Fruit fly (Drosophila melanogaster) ovary, adult (tissue): ENCODE results near the gene Dif.

Source experiments
- CG17801 ChIP-seq: fragments of 200-800 bp; optimal IDR thresholded peaks from 2 replicates; lab custom pipeline; 2019; ENCODE audit warnings: missing biosample characterization, mild to moderate bottlenecking, missing genetic modification characterization, moderate library complexity; ENCODE audit not compliant: partially characterized antibody

The Dif gene

DNA sequence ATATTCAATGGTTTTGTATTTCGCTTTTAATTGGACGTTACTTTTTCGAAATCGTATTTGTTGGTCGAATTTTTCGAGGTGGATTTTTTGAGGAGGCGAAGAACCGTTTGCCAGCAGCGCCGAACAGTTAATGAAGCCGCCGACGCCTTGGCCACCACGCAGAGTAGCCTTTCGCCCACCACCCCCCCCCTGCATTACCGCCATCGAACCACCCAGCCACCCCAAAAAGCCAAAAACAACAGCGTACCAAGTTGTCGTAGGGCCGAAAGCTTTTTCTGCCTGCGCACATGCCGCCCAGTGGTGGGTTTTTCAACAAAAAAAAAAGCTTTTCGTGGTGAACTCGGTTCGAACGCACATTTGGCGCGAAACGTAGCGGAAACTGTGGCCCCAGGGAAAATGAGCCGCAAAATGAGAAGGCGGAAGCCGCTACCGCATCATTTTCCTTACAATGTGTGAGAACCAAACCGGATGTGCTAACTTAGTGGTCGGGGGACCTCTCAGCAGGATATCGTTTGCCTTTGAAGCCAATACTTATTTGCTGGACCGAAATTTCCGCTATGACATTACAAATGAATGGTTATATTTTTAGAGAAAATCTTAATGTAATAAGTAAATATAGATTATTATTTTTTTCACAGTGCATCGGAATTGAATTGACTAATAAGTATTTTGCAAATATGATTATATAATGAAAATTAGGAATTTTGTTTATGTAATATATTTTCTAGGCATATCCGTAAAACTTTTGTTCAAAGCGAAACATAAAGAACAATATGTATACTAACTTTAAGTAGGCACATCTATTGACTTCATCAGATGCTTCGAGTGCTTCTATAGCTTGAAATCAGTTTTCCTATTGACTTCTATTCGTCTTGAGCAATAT lies at the start of gene Dif, which contains the start of gene CG5043:
TSS of gene Dif (minus strand) at position 132 of the 883 bp plus-strand sequence.
TSS of gene CG5043 (plus strand) at position 833 of the 883 bp plus-strand sequence.
- TF ChIP-seq CG17801: no peak

DNA sequence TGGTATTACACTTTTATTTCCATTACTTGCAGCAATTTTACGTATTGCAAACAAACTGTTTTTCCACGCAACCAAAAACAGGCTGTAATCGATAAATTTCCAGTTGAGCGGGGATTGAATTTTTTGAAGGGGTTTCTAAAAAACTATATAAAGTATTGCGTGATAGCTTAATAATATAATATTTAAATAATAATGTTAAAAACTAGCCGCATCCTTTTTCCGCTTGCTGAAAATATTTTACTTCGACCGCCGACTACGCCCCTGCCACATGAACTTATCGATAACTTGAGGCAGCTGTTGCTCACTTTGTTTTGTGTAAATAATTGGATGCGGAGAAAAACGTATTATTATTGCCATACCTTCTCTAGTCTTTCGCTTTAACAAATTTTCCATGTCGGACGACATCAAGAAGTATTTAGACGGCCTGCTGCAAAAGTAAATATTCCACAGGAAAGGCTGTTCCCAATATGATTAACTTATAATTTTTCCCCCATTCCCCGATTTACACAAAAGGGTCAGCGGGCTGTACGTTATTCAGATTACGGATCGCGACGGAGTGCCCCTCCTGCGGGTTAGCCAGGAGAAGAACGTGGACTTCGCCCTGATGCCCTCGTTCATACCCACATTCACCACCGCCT lies 48.1 kb upstream of the Dif start, which contains the start of the genes fws and Lamtor3:
TSS of gene fws (minus strand) at position 87 of the 638 bp plus-strand sequence.
TSS of gene Lamtor3 (plus strand) at position 289 of the 638 bp plus-strand sequence.
- TF ChIP-seq CG17801: peak; percentile 96

DNA sequence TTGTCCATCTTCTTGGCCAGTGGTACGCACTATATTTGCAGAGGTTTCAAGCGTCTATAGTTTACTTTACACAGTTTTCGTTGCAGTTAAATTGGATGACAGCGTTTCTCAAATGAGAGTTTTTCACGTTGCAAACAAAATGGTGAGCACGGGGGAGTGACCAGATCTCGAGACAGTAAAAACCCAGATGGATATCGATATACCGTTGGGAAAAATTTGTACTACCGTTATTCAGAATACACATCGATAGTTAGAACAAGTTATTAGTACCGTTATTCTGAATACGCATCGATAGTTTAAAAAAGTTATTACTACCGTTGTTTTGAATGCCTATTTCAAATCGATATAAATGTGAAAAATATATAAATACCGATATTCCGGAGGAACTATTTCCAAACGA lies 44.7 kb upstream of the Dif start, which contains the start of gene cass:
TSS of gene cass (minus strand) at position 179 of the 400 bp plus-strand sequence.
- TF ChIP-seq CG17801: peak; percentile 15

DNA sequence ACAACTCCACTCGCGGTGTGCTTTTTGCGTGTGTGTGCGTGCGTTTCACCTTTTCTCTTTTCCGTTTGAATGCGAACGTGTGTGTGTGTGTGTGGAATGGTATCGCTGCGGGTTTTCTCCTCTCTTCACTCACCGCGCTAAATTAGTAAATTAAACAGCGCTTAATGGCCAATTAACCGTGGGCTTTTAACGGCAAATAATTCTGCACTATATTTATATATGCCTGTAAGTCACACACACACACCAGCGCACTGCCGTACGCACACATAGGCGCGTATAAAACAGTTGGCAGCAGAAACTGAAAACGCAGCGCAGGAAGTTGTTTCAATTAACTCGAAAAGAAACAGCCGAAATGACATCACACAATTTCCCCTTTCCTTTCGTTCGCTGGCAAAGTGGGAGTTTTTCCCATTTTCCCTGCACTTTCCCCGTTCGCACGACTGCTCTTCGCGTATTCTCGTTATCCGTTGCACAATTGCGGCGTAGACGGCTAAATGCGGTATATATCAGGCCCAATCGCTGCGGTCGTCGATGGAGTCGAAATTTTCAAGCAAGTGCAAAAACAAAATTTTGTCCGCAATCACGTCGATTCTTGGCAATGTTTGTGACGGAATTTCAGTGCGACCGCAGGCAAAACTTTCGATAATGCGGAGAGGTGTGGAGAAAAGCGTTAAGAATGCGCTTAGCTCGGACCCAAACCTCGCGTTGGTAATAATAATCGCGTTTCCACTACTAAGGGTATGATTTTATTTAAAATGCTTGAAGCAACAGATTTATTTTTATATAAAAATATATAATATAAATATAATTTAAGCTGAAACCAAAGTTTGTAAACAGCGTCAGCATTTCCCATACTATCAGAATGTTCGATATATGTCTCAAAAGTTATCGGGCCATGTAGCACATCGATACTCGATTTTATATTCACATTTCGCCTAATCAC lies 39.9 kb upstream of the Dif start, which contains the start of gene BicD:
TSS of gene BicD (minus strand) at position 634 of the 943 bp plus-strand sequence.
- TF ChIP-seq CG17801: no peak

DNA sequence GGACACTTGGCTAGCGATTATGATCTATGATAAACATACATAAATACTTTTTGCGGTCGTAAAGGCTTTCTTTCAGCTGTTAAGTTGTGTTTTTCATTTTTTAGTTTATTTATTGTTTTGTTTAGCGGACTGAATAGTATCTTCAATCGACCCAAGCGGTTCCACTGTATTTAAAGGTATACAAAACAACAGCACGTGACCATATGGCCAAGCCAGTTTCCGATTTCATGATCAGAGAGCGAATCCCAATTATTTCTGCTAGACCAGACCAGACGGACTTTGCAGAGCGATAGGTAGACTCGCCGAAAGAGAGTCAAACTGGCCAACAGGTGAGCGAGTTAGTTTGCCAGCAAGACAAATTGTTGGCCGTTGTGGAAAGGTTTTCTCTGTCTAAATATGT lies 38.6 kb upstream of the Dif start, which contains the start of gene Sgt:
TSS of gene Sgt (plus strand) at position 80 of the 400 bp plus-strand sequence.
- no peak for TF ChIP-seq CG17801

DNA sequence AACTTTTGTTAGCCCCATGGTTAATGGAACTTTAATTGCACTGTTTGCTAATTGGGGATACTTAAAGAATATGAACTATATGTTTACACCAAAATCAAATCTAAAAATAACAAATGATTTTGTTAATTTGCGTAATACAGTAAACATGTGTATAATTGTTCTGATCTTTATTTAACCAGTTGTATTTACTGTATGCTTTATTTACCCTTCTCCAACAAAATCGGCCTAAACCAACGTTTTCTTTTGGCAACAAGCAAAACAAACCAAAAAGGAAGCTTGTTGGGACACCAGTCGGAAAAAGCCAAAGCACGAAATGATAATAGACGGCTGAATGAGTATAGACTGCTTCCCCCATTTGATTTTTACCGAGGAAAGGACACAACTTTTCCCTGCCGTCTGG lies 37.7 kb upstream of the Dif start:
- TF ChIP-seq CG17801: no peak

DNA sequence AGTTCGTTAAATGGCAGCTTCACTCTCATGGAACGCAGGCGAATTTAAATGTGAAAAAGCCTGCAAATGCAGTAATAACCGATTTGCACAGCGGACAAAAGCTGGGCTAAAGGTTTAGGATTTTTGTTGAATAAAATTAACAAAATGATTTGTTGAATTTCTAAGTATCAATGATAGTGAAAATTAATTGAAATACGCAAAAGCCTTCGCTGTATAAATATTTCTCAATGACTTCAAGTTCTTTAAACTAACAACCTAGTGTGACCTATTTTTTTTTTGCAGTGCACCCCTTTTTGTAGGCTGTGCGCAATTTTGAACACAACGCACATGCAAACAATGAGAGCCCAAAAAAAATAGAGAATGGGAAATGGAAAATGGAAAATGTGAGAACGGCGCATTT lies 34.0 kb upstream of the Dif start:
- no peak for TF ChIP-seq CG17801

DNA sequence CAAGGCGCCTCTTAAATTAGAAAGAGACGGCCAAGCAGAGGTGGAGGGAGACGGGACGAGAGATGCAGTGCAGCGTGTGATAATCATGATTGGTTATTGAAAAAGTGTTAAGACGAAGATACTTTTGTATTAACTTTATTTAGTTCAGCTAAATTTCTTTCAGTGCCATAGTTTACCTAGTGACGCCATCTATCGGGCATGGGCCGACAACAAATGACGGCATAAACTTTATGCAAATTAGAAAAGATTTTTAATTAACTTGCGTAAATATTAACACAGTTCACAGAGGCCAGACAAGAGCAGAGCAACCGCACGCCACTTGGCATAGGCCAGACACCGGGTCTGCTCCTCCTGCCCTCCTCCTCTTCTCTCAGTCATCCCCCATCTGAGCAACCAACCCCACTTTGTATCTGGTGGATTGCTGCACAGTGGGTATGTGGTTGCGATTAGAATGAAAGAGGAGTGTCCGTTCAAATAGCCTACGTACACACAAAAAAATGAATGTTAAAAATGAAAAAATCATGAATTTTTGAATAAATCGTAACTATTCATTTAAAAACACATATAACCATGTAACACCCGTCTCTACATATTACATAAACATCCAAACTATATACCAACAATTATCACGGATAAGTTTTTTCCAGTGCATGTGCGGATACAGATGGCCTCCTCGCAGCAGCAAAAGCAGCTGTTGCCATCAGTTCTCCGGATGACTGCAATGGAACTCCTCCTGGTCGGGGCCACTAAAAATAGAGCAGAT lies 33.1 kb upstream of the Dif start:
- no peak for TF ChIP-seq CG17801

DNA sequence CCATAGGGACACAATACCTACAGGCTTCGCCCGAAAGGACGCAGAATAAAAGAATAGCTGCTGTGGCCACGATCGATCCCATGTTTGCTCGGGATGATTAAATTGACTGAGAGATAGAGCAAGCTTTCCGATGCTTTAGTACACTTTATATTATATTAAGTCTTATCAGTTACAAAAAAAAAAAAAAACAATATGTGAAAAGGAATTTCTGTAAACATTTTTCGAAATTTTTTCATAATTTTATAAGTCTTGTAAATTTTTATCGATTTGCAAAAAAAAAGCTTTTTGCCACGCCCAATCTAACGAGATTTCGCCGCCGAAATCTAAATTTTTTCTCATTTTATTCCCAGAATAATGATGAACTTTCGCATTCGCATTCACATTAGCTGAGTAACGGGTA lies 25.0 kb upstream of the Dif start, which contains the start of gene CG18563:
TSS of gene CG18563 (minus strand) at position 101 of the 400 bp plus-strand sequence.
- no peak for TF ChIP-seq CG17801

DNA sequence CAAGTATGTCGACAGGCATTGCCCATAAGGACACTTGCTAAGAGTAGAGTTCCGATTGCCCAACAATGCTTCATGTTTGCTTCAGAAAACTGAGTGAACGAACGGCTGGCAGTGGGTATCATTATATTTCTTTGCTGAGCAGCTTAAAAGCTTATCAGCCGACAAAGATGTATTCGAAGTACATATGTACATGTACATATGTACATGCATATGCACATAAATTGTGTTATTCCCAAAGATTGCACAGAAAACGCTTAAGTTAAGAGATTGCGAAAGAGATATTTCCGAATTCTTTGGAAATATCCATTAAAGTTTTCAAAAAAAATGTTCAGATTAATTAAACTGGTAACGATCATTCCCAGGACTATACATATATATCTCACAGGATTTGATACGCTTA lies 22.9 kb upstream of the Dif start, which contains the start of gene SPH93:
TSS of gene SPH93 (minus strand) at position 101 of the 400 bp plus-strand sequence.
- TF ChIP-seq CG17801: no peak

DNA sequence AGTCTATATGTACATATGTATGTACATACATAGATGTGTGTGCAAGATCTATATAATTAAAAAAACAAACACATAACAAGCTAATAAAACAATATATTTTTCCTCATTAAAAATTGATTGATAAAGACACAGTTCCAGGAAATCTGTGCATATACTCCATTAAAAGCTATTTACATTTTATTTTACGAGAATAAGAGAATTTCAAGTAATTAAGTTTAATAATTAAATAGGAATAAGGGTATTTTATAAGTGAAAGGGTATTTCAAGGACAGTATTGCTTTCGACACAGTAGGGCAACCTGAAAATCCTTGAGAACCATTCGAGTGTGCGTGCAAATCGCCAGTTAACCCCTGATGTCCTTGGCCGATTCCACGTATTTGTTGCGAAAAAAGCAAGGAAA lies 19.7 kb upstream of the Dif start, which contains the start of gene CG5050:
TSS of gene CG5050 (plus strand) at position 301 of the 400 bp plus-strand sequence.
- TF ChIP-seq CG17801: no peak

DNA sequence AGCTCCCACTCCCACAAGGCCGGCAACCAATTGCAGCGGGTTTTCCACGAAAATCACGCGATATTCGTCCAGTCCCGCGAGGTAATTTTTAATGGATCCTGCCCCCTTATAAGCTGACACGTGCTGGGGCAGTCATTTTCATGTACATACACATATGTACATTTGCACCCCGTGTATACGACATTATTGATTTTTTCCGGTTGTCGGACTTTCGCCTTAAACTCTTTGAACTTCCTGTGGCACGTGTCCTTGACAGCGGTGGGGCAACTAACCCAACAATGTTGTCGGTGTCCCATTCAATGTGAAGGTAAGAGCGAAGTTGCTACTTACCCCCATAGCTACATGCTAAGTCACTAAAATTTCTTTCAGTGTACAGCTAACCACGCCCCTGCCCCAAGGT lies 19.1 kb upstream of the Dif start:
- no peak for TF ChIP-seq CG17801

DNA sequence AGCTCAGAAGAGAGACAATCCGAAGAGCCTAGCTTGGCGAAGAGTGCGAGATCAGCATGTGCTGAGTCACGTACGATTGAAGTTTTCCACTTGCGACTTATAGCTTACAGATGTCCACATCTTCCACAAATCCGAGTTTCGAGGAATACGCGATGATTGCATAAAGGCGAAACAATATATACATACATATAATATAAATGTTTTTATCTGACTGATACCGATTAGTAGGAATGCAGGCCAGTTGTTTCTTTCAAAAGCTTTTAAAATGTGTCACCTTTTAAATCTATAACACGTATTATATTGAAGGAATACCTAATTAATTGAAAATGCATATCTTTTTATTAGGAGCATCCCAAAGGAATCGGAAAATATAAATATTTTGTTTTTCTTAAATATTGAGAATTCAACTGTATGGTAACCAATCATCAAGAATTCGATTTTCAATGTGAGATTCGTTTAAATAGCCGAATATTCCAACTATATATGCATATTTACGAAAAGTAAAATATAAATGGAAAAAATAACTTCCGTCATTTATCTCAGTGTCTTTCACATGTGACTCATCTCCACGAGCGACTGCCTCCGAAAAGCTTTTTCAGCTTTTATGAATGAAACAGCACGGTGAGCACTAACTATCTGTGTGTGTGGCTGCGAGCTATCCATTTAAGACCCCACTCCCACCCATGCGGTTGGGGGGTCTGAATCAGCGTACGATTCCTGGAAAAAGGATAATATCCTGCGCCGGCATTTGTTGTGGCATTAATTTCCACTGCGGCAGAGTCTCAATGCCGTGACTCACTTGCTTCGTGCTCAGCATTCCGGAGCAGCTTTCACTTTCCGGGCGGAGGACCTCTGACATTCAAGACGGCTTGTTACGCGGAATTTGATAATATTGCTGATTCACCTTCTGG lies 17.8 kb upstream of the Dif start:
- TF ChIP-seq CG17801: peak; percentile 19
